Worm (Caenorhabditis elegans) whole organism, L3 larva: Measurements from ENCODE around the gene F10B5.2.

ENCODE experiments used
- aly-2 ChIP-seq: fragments of 150-350 bp; optimal IDR thresholded peaks from 2 replicates; lab custom pipeline; 2014; ENCODE audit warnings: missing biosample characterization, missing genetic modification characterization
- ama-1 ChIP-seq: fragments of 150-350 bp; optimal IDR thresholded peaks from 2 replicates; lab custom pipeline; 2018
- nhr-11 ChIP-seq: fragments of 150-350 bp; optimal IDR thresholded peaks from 2 replicates; lab custom pipeline; 2014; ENCODE audit warnings: missing biosample characterization, missing genetic modification characterization
- nhr-23 ChIP-seq: fragments of 150-350 bp; optimal IDR thresholded peaks from 2 replicates; lab custom pipeline; 2014; ENCODE audit warnings: missing biosample characterization, missing genetic modification reagents, missing genetic modification characterization
- sea-2 ChIP-seq: fragments of 150-350 bp; sonication (generic microtip); optimal IDR thresholded peaks from 4 replicates; lab custom pipeline; 2014; ENCODE audit warnings: missing biosample characterization, missing genetic modification reagents, missing genetic modification characterization
- unc-39 ChIP-seq: sonication (generic microtip); optimal IDR thresholded peaks from 4 replicates; lab custom pipeline; 2017; ENCODE audit warnings: missing biosample characterization, missing genetic modification characterization

DNA sequence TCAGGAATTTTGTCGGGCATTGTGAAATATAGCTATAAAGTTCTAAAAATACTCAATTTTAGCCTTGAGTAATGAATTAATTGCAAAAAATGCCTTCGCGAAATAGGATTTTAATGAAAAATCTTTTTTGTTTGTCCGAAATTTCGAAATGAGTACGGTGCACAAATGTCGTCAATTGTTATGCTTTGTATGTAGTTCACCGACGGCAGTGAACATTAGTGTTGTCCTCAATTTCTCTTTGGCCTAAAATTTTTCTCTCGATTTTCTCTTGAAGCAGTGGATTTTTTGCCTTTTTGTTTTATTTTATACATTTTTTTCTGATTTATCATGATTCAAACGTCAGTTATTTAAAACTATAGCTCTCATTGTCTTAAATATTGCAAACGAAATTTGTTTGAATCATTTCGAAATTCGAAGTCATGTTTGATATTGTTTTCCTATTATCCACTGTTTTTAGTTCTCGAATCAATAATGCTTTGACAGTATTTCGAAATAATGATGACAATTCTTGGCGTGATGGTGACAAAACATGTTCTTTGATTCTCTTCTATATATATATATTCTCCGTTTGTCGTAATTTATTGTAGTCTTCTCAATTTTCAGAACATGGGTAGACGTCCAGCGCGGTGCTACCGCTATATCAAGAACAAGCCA, 1.2 kb upstream of the F10B5.2 start, which contains the start of the genes ints-11 and rpl-10:
- TF ChIP-seq aly-2 (no peak), unc-39 (tag; lab: Kevin White, UChicago) (no peak), sea-2 (no peak), nhr-11 (tag; lab: Kevin White, UChicago) (no peak), nhr-23 (peak; percentile 71), ama-1 (lab: Kevin White, UChicago) (no peak)
